Worm (Caenorhabditis elegans): ENCODE results near the gene lips-6.

DNA sequence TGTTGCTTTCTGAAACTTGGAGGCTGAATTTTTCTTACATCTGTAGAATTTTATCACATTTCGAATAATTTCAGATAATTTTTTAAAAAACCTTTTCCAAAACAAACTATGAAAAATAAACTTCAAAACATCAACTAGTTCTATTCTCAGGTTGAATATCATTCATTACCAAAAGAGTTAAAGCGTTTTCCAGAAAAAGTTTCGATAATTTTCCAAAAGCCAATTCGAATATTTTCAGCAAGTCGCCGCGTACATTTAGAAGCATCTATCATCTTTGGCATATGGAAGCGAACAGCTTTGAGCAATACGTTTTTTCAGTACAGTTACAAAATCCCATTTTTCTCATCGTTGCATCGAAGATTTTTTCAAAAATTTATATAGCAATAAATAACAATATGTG lies 21.4 kb upstream of the lips-6 start:
- no peak for TF ChIP-seq tbx-11 (GFP tag; IDR thresholded peaks at IDR 0.05)
- TF ChIP-seq aly-1 (tag; optimal IDR thresholded peaks at IDR 0.05), result no peak
- TF ChIP-seq hmg-4 (GFP tag; optimal IDR thresholded peaks at IDR 0.05), result no peak
- TF ChIP-seq ama-1 (optimal IDR thresholded peaks at IDR 0.05), result no peak
- no peak for TF ChIP-seq tbx-37 (GFP tag; conservative IDR thresholded peaks at IDR 0.05)
- TF ChIP-seq sea-1 (GFP tag; conservative IDR thresholded peaks at IDR 0.05), result no peak
- no peak for TF ChIP-seq hnd-1 (tag; optimal IDR thresholded peaks at IDR 0.05)
